Worm (Caenorhabditis elegans): ENCODE data around the gene T10B9.14.
A peak's percentile ranks its signal among the peaks of the same experiment; 100 is the strongest.

- TF ChIP-seq Y53F4B.3 (GFP tag; IDR thresholded peaks at IDR 0.05) (0 out of 2 replicates have a peak, but pooled peaks have one; percentile 32), lsl-1 (GFP tag; optimal IDR thresholded peaks at IDR 0.05) (peak; percentile 42), hrde-1 (tag; optimal IDR thresholded peaks at IDR 0.05; ENCODE audit: borderline replicate concordance) (peak; percentile 61), Y67H2A.10 (GFP tag; conservative IDR thresholded peaks at IDR 0.05) (no peak), bed-1 (GFP tag; IDR thresholded peaks at IDR 0.05) (peak; percentile 80; the same call in 1 of the 2 replicates), nfya-1 (tag; optimal IDR thresholded peaks at IDR 0.05; ENCODE audit: borderline replicate concordance, insufficient read depth) (no peak), snpc-3.4 (tag; optimal IDR thresholded peaks at IDR 0.05) (peak; percentile 77), dpl-1 (GFP tag; optimal IDR thresholded peaks at IDR 0.05) (no peak), ama-1 (optimal IDR thresholded peaks at IDR 0.05) (no peak), ama-1 (GFP tag; optimal IDR thresholded peaks at IDR 0.05) (peak; percentile 87 to 89), F49E8.2 (tag; optimal IDR thresholded peaks at IDR 0.05; ENCODE audit: insufficient read depth) (peak; percentile 20), attf-5 (GFP tag; optimal IDR thresholded peaks at IDR 0.05) (peak; percentile 56), lsy-27 (tag; optimal IDR thresholded peaks at IDR 0.05; ENCODE audit: borderline replicate concordance, insufficient read depth) (no peak)
Measured at ce11 chrII:9774653-9775052, 7.6 kb downstream of the T10B9.14 start.

Data from whole organism, young adult.